Worm (Caenorhabditis elegans) whole organism, early embryonic: ENCODE measurements around the gene str-77.

ENCODE experiments used
- B0310.2 ChIP-seq: sonication (generic microtip); optimal IDR thresholded peaks from 2 replicates; lab custom pipeline; 2016; ENCODE audit warnings: mild to moderate bottlenecking, missing genetic modification characterization, missing compliant biosample characterization
- F13C5.2 ChIP-seq: sonication (generic microtip); optimal IDR thresholded peaks from 2 replicates; lab custom pipeline; 2017; ENCODE audit warnings: mild to moderate bottlenecking, missing genetic modification characterization, inconsistent platforms, missing compliant biosample characterization
- aly-1 ChIP-seq: sonication (generic microtip); optimal IDR thresholded peaks from 2 replicates; lab custom pipeline; 2016; ENCODE audit warnings: missing genetic modification characterization, missing compliant biosample characterization
- ama-1 ChIP-seq: fragments of 150-350 bp; optimal IDR thresholded peaks from 2 replicates; lab custom pipeline; 2014
- ceh-13 ChIP-seq: fragments of 200-800 bp; sonication (Bioruptor generic); optimal IDR thresholded peaks from 2 replicates; lab custom pipeline; 2018; ENCODE audit warnings: mild to moderate bottlenecking, missing genetic modification characterization, missing compliant biosample characterization
- ceh-36 ChIP-seq: sonication (generic microtip); optimal IDR thresholded peaks from 2 replicates; lab custom pipeline; 2016; ENCODE audit warnings: missing genetic modification characterization, inconsistent platforms, missing compliant biosample characterization
- ets-7 ChIP-seq: sonication (generic microtip); optimal IDR thresholded peaks from 2 replicates; lab custom pipeline; 2016; ENCODE audit warnings: missing genotype, missing genetic modification characterization, missing compliant biosample characterization
- flt-1 ChIP-seq: fragments of 200-800 bp; sonication (Bioruptor generic); IDR thresholded peaks from 2 replicates; pipeline ENCODE4 v1.3.6; 2022; ENCODE audit warnings: missing genetic modification characterization, missing compliant biosample characterization
- hmbx-1 ChIP-seq: sonication (generic microtip); optimal IDR thresholded peaks from 2 replicates; lab custom pipeline; 2016; ENCODE audit warnings: mild to moderate bottlenecking, missing genetic modification characterization, missing compliant biosample characterization
- hmg-4 ChIP-seq: fragments of 200-800 bp; sonication (Bioruptor generic); optimal IDR thresholded peaks from 2 replicates; lab custom pipeline; 2018; ENCODE audit warnings: mild to moderate bottlenecking, missing genetic modification characterization, missing compliant biosample characterization
- hnd-1 ChIP-seq: sonication (generic microtip); optimal IDR thresholded peaks from 2 replicates; lab custom pipeline; 2016; ENCODE audit warnings: missing genetic modification characterization, missing compliant biosample characterization
- pes-1 ChIP-seq: fragments of 200-800 bp; sonication (Bioruptor generic); IDR thresholded peaks from 2 replicates; pipeline ENCODE4 v1.3.6; 2022; ENCODE audit warnings: missing genetic modification reagents, missing genetic modification characterization, missing compliant biosample characterization
- scrt-1 ChIP-seq: fragments of 200-800 bp; sonication (Bioruptor generic); IDR thresholded peaks from 2 replicates; pipeline ENCODE4 v1.3.6; 2022; ENCODE audit warnings: missing genetic modification characterization, missing compliant biosample characterization
- sea-1 ChIP-seq: fragments of 200-800 bp; sonication (Bioruptor generic); conservative IDR thresholded peaks from 2 replicates; pipeline ENCODE4 v1.3.6; 2022; ENCODE audit warnings: missing genetic modification characterization, missing compliant biosample characterization
- tbx-11 ChIP-seq: fragments of 200-800 bp; sonication (Bioruptor generic); IDR thresholded peaks from 2 replicates; pipeline ENCODE4 v1.3.6; 2022; ENCODE audit warnings: missing genetic modification characterization, missing compliant biosample characterization
- tbx-37 ChIP-seq: fragments of 200-800 bp; sonication (Bioruptor generic); conservative IDR thresholded peaks from 2 replicates; pipeline ENCODE4 v1.3.6; 2022; ENCODE audit warnings: missing genetic modification reagents, missing genetic modification characterization, missing compliant biosample characterization
- tra-4 ChIP-seq: sonication (generic microtip); optimal IDR thresholded peaks from 2 replicates; lab custom pipeline; 2017; ENCODE audit warnings: missing genetic modification characterization, missing compliant biosample characterization

str-77 gene

ce11 chrV:17718647-17719046 is at the start of gene str-77:
TSS of gene str-77 (plus strand) at chrV:17718947.
- TF ChIP-seq B0310.2 (tag; lab: Kevin White, UChicago): no peak
- TF ChIP-seq tbx-37: no peak
- no peak for TF ChIP-seq ama-1 (lab: Kevin White, UChicago)
- no peak for TF ChIP-seq flt-1 (GFP tag; lab: Robert Waterston, UW)
- TF ChIP-seq ets-7 (tag; lab: Kevin White, UChicago): no peak
- no peak for TF ChIP-seq F13C5.2
- TF ChIP-seq tra-4 (tag; lab: Kevin White, UChicago): no peak
- TF ChIP-seq hnd-1 (tag; lab: Kevin White, UChicago): no peak
- no peak for TF ChIP-seq sea-1
- no peak for TF ChIP-seq ceh-36 (tag; lab: Kevin White, UChicago)
- TF ChIP-seq pes-1: no peak
- no peak for TF ChIP-seq scrt-1 (GFP tag; lab: Robert Waterston, UW)
- TF ChIP-seq hmg-4: no peak
- no peak for TF ChIP-seq ceh-13

- TF ChIP-seq ceh-36 (tag; lab: Kevin White, UChicago): no peak
Measured at ce11 chrV:17673343-17673742, 45.4 kb upstream of the str-77 start, which contains the start of gene str-93. TSS of gene str-93 (minus strand) at chrV:17673443.

- TF ChIP-seq ceh-13 (no peak), F13C5.2 (no peak), B0310.2 (tag; lab: Kevin White, UChicago) (no peak), hmg-4 (no peak)
Measured at ce11 chrV:17676553-17676952, 42.2 kb upstream of the str-77 start, which contains the start of gene str-92. TSS of gene str-92 (minus strand) at chrV:17676653.

DNA sequence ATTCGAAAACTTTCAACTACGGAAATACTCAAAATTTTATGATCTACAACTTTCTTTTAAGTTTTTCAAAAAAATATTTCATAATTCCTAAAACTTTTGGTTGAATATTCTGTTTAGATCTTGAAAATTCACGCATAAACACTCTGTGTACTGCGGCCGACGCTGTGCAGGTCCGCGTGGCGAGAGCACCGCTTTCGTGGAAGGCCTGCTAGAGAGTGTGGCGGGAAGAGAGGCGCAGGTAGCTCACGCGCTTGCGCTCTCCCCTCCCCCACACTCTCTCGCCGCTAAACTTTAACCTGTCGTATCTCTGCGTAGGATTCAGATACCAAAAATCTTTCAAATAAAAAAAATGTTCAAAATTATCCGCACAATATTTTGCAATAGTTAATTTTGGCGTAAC is 35.5 kb upstream of the str-77 start:
- no peak for TF ChIP-seq tbx-37
- no peak for TF ChIP-seq ets-7 (tag; lab: Kevin White, UChicago)
- TF ChIP-seq tbx-11 (GFP tag; lab: Robert Waterston, UW): no peak
- no peak for TF ChIP-seq pes-1
- TF ChIP-seq B0310.2 (tag; lab: Kevin White, UChicago): no peak
- no peak for TF ChIP-seq ama-1 (lab: Kevin White, UChicago)
- TF ChIP-seq F13C5.2: no peak
- TF ChIP-seq sea-1: no peak
- TF ChIP-seq scrt-1 (GFP tag; lab: Robert Waterston, UW): no peak
- TF ChIP-seq tra-4 (tag; lab: Kevin White, UChicago): no peak
- TF ChIP-seq flt-1 (GFP tag; lab: Robert Waterston, UW): no peak
- TF ChIP-seq ceh-36 (tag; lab: Kevin White, UChicago): no peak
- TF ChIP-seq hmg-4: no peak
- no peak for TF ChIP-seq aly-1
- TF ChIP-seq ceh-13: no peak
- no peak for TF ChIP-seq hmbx-1 (tag; lab: Kevin White, UChicago)

- no peak for TF ChIP-seq ceh-36 (tag; lab: Kevin White, UChicago)
- TF ChIP-seq ama-1 (lab: Kevin White, UChicago): no peak
- no peak for TF ChIP-seq ets-7 (tag; lab: Kevin White, UChicago)
- TF ChIP-seq pes-1: no peak
- TF ChIP-seq hmg-4: no peak
- TF ChIP-seq F13C5.2: no peak
- TF ChIP-seq tbx-11 (GFP tag; lab: Robert Waterston, UW): no peak
- no peak for TF ChIP-seq hnd-1 (tag; lab: Kevin White, UChicago)
- TF ChIP-seq tbx-37: no peak
- no peak for TF ChIP-seq scrt-1 (GFP tag; lab: Robert Waterston, UW)
Measured at ce11 chrV:17683763-17684162, 35.0 kb upstream of the str-77 start, which contains the start of gene F59A1.15. TSS of gene F59A1.15 (minus strand) at chrV:17683863.

- TF ChIP-seq ceh-36 (tag; lab: Kevin White, UChicago) (no peak), tra-4 (tag; lab: Kevin White, UChicago) (no peak), hnd-1 (tag; lab: Kevin White, UChicago) (no peak), tbx-37 (no peak)
Measured at ce11 chrV:17684857-17685256, 33.9 kb upstream of the str-77 start, which contains the start of the genes F59A1.16 and F59A1.6. TSS of gene F59A1.16 (minus strand) at chrV:17684957. TSS of gene F59A1.6 (plus strand) at chrV:17685141.

ce11 chrV:17686852-17687251 is 31.9 kb upstream of the str-77 start, which contains the start of gene F59A1.18:
TSS of gene F59A1.18 (minus strand) at chrV:17686952.
- TF ChIP-seq scrt-1 (GFP tag; lab: Robert Waterston, UW) (no peak), B0310.2 (tag; lab: Kevin White, UChicago) (no peak), tbx-37 (no peak), ets-7 (tag; lab: Kevin White, UChicago) (no peak), F13C5.2 (no peak), tra-4 (tag; lab: Kevin White, UChicago) (no peak), hnd-1 (tag; lab: Kevin White, UChicago) (no peak), ama-1 (lab: Kevin White, UChicago) (no peak), hmbx-1 (tag; lab: Kevin White, UChicago) (no peak), pes-1 (no peak), ceh-36 (tag; lab: Kevin White, UChicago) (no peak), hmg-4 (no peak), flt-1 (GFP tag; lab: Robert Waterston, UW) (no peak), aly-1 (no peak), sea-1 (no peak), tbx-11 (GFP tag; lab: Robert Waterston, UW) (no peak), ceh-13 (no peak)

- TF ChIP-seq tra-4 (tag; lab: Kevin White, UChicago) (no peak), hmg-4 (no peak), hnd-1 (tag; lab: Kevin White, UChicago) (no peak), ama-1 (lab: Kevin White, UChicago) (no peak), hmbx-1 (tag; lab: Kevin White, UChicago) (no peak), B0310.2 (tag; lab: Kevin White, UChicago) (no peak), ets-7 (tag; lab: Kevin White, UChicago) (no peak), flt-1 (GFP tag; lab: Robert Waterston, UW) (no peak), tbx-37 (no peak), aly-1 (no peak), sea-1 (no peak), tbx-11 (GFP tag; lab: Robert Waterston, UW) (no peak), scrt-1 (GFP tag; lab: Robert Waterston, UW) (no peak), ceh-36 (tag; lab: Kevin White, UChicago) (no peak), ceh-13 (no peak), pes-1 (no peak), F13C5.2 (no peak)
Measured at ce11 chrV:17690922-17691321, 27.8 kb upstream of the str-77 start, which contains the start of gene F59A1.13. TSS of gene F59A1.13 (minus strand) at chrV:17691022.
